Fruit fly (Drosophila melanogaster): ENCODE data around the gene Syx13.

The Syx13 gene

dm6 chr3L:13036706-13037457, 7.4 kb upstream of the Syx13 start, which contains the start of gene Srrm1:
Srrm1 (plus strand) TSS chr3L:13036821.
- TF ChIP-seq pan (optimal IDR thresholded peaks at IDR 0.05) (no peak), usp (GFP tag; optimal IDR thresholded peaks at IDR 0.05) (no peak), CG8478 (optimal IDR thresholded peaks at IDR 0.05) (no peak), psq (optimal IDR thresholded peaks at IDR 0.05) (no peak), EcR (GFP tag; optimal IDR thresholded peaks at IDR 0.05) (no peak), Dll (optimal IDR thresholded peaks at IDR 0.05) (no peak)

dm6 chr3L:13040849-13041248, 3.4 kb upstream of the Syx13 start:
- TF ChIP-seq psq (optimal IDR thresholded peaks at IDR 0.05) (no peak), EcR (GFP tag; optimal IDR thresholded peaks at IDR 0.05) (no peak), CG8478 (optimal IDR thresholded peaks at IDR 0.05) (no peak), Dll (optimal IDR thresholded peaks at IDR 0.05) (no peak), usp (GFP tag; optimal IDR thresholded peaks at IDR 0.05) (no peak), pan (optimal IDR thresholded peaks at IDR 0.05) (no peak)

dm6 chr3L:13041292-13042067, 2.8 kb upstream of the Syx13 start, which contains the start of gene RpS4:
RpS4 (plus strand) TSS chr3L:13041756.
- TF ChIP-seq CG8478 (optimal IDR thresholded peaks at IDR 0.05), result no peak
- TF ChIP-seq usp (GFP tag; optimal IDR thresholded peaks at IDR 0.05), result no peak
- no peak for TF ChIP-seq pan (optimal IDR thresholded peaks at IDR 0.05)
- no peak for TF ChIP-seq Dll (optimal IDR thresholded peaks at IDR 0.05)
- TF ChIP-seq EcR (GFP tag; optimal IDR thresholded peaks at IDR 0.05), result no peak
- TF ChIP-seq psq (optimal IDR thresholded peaks at IDR 0.05), result no peak

- TF ChIP-seq psq (optimal IDR thresholded peaks at IDR 0.05), result no peak
- no peak for TF ChIP-seq usp (GFP tag; optimal IDR thresholded peaks at IDR 0.05)
- TF ChIP-seq pan (optimal IDR thresholded peaks at IDR 0.05), result no peak
- TF ChIP-seq EcR (GFP tag; optimal IDR thresholded peaks at IDR 0.05), result no peak
- no peak for TF ChIP-seq CG8478 (optimal IDR thresholded peaks at IDR 0.05)
- TF ChIP-seq Dll (optimal IDR thresholded peaks at IDR 0.05), result no peak
Observed at dm6 chr3L:13046758-13047157, 2.5 kb downstream of the Syx13 start, which contains the start of gene CG11279. CG11279 (plus strand) TSS chr3L:13046977.

dm6 chr3L:13049671-13050070, 5.4 kb downstream of the Syx13 start:
- no peak for TF ChIP-seq psq (optimal IDR thresholded peaks at IDR 0.05)
- no peak for TF ChIP-seq pan (optimal IDR thresholded peaks at IDR 0.05)
- no peak for TF ChIP-seq CG8478 (optimal IDR thresholded peaks at IDR 0.05)
- no peak for TF ChIP-seq Dll (optimal IDR thresholded peaks at IDR 0.05)

dm6 chr3L:13050675-13051202, 6.5 kb downstream of the Syx13 start:
- no peak for TF ChIP-seq pan (optimal IDR thresholded peaks at IDR 0.05)
- no peak for TF ChIP-seq EcR (GFP tag; optimal IDR thresholded peaks at IDR 0.05)
- TF ChIP-seq Dll (optimal IDR thresholded peaks at IDR 0.05), result no peak
- TF ChIP-seq psq (optimal IDR thresholded peaks at IDR 0.05), result no peak
- TF ChIP-seq CG8478 (optimal IDR thresholded peaks at IDR 0.05), result no peak
- TF ChIP-seq usp (GFP tag; optimal IDR thresholded peaks at IDR 0.05), result no peak

dm6 chr3L:13058429-13058828, 14.2 kb downstream of the Syx13 start:
- TF ChIP-seq pan (optimal IDR thresholded peaks at IDR 0.05), result no peak
- no peak for TF ChIP-seq psq (optimal IDR thresholded peaks at IDR 0.05)
- TF ChIP-seq CG8478 (optimal IDR thresholded peaks at IDR 0.05), result no peak
- no peak for TF ChIP-seq EcR (GFP tag; optimal IDR thresholded peaks at IDR 0.05)
- TF ChIP-seq Dll (optimal IDR thresholded peaks at IDR 0.05), result no peak
- TF ChIP-seq usp (GFP tag; optimal IDR thresholded peaks at IDR 0.05), result no peak

- TF ChIP-seq CG8478 (optimal IDR thresholded peaks at IDR 0.05), result no peak
- TF ChIP-seq psq (optimal IDR thresholded peaks at IDR 0.05), result no peak
- no peak for TF ChIP-seq usp (GFP tag; optimal IDR thresholded peaks at IDR 0.05)
- no peak for TF ChIP-seq Dll (optimal IDR thresholded peaks at IDR 0.05)
- no peak for TF ChIP-seq EcR (GFP tag; optimal IDR thresholded peaks at IDR 0.05)
- TF ChIP-seq pan (optimal IDR thresholded peaks at IDR 0.05), result no peak
Observed at dm6 chr3L:13061322-13061809, 17.1 kb downstream of the Syx13 start, which contains the start of the genes CG14115 and CG34428. CG14115 (minus strand) TSS chr3L:13061422. CG34428 (plus strand) TSS chr3L:13061759.

dm6 chr3L:13062746-13063145, 18.5 kb downstream of the Syx13 start, which contains the start of gene CG34429:
CG34429 (plus strand) TSS chr3L:13063046.
- TF ChIP-seq pan (optimal IDR thresholded peaks at IDR 0.05), result no peak
- no peak for TF ChIP-seq CG8478 (optimal IDR thresholded peaks at IDR 0.05)
- no peak for TF ChIP-seq usp (GFP tag; optimal IDR thresholded peaks at IDR 0.05)
- no peak for TF ChIP-seq psq (optimal IDR thresholded peaks at IDR 0.05)
- TF ChIP-seq Dll (optimal IDR thresholded peaks at IDR 0.05), result no peak
- no peak for TF ChIP-seq EcR (GFP tag; optimal IDR thresholded peaks at IDR 0.05)

dm6 chr3L:13064346-13064745, 20.1 kb downstream of the Syx13 start:
- no peak for TF ChIP-seq psq (optimal IDR thresholded peaks at IDR 0.05)
- TF ChIP-seq EcR (GFP tag; optimal IDR thresholded peaks at IDR 0.05), result no peak
- no peak for TF ChIP-seq pan (optimal IDR thresholded peaks at IDR 0.05)
- TF ChIP-seq CG8478 (optimal IDR thresholded peaks at IDR 0.05), result no peak
- no peak for TF ChIP-seq Dll (optimal IDR thresholded peaks at IDR 0.05)
- TF ChIP-seq usp (GFP tag; optimal IDR thresholded peaks at IDR 0.05), result no peak

dm6 chr3L:13064935-13065334, 20.7 kb downstream of the Syx13 start:
- no peak for TF ChIP-seq usp (GFP tag; optimal IDR thresholded peaks at IDR 0.05)
- TF ChIP-seq CG8478 (optimal IDR thresholded peaks at IDR 0.05), result no peak
- TF ChIP-seq psq (optimal IDR thresholded peaks at IDR 0.05), result no peak
- no peak for TF ChIP-seq pan (optimal IDR thresholded peaks at IDR 0.05)
- no peak for TF ChIP-seq Dll (optimal IDR thresholded peaks at IDR 0.05)
- TF ChIP-seq EcR (GFP tag; optimal IDR thresholded peaks at IDR 0.05), result no peak
